Worm (Caenorhabditis elegans) whole organism, L4 larva: ENCODE results near the gene elt-6.
A peak's percentile ranks its signal among the peaks of the same experiment; 100 is the strongest.

Experiments
- F26F4.8 ChIP-seq: fragments of 200-800 bp; sonication (Bioruptor generic); conservative IDR thresholded peaks from 2 replicates; pipeline ENCODE4 v1.3.6; 2022; ENCODE audit warnings: missing genetic modification characterization, missing compliant biosample characterization
- Y48G9A.11 ChIP-seq: fragments of 200-800 bp; sonication (Bioruptor generic); IDR thresholded peaks from 2 replicates; pipeline ENCODE4 v1.3.6; 2022; ENCODE audit warnings: missing genetic modification reagents, missing genetic modification characterization, missing compliant biosample characterization
- ama-1 ChIP-seq: fragments of 150-350 bp; optimal IDR thresholded peaks from 2 replicates; lab custom pipeline; 2014; ENCODE audit warnings: inconsistent platforms, mixed read lengths
- ceh-28 ChIP-seq: fragments of 150-350 bp; optimal IDR thresholded peaks from 2 replicates; lab custom pipeline; 2014; ENCODE audit warnings: missing biosample characterization, missing genetic modification reagents, missing genetic modification characterization
- lin-15B ChIP-seq: fragments of 150-350 bp; sonication (generic microtip); optimal IDR thresholded peaks from 3 replicates; lab custom pipeline; 2014; ENCODE audit warnings: missing biosample characterization, missing genetic modification characterization

The elt-6 gene

DNA sequence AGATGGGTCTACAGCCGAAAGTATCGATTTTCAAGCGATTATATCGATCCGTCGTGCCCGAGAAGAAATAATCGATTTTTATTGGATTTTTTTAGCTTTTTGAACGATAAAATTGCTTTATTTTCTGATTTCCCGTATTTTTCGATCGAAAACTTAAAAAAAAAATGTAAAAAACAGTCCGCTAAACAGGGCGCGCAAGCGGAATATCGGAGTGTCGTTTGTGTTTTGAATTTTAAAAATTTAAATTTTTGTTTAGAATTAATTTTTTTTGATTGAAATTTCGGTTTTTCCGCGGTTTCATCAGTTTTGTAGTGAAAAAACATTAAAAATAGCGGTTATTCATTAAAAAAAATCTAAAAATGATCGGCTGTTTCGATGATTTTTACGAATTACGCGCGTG is 52.4 kb downstream of the elt-6 start:
- TF ChIP-seq F26F4.8 (GFP tag; lab: Robert Waterston, UW) = no peak
- peak; percentile 89 for TF ChIP-seq Y48G9A.11 (GFP tag; lab: Robert Waterston, UW)
- TF ChIP-seq, all 104 proteins: peak for 1

DNA sequence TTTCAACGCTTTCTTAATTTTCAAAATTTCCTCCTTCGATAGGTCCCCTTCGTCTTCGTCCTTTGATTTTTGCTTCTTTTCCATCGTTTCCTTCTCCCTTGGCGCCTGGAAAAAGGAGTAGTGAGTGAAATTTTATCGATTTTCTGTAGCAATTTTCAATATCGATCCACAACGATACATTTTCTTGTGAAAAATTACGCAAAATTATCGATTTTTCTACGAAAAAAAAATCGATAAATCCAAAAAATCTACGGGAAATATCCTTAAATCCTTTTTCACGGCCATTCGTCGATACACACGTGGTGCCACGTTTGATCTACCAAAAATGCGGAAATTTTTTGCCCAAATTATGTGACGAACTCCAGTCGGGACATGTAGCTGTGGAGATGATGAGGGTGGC is 53.3 kb downstream of the elt-6 start:
- no peak for TF ChIP-seq lin-15B
- no peak for TF ChIP-seq ama-1 (lab: Kevin White, UChicago)
- TF ChIP-seq ceh-28 = peak; percentile 67
